Worm (Caenorhabditis elegans) whole organism, mixed stage, embryonic: ENCODE results near the gene skr-9.
A peak's percentile ranks its signal among the peaks of the same experiment; 100 is the strongest.

Experiments
- M03D4.4 ChIP-seq: sonication (generic microtip); optimal IDR thresholded peaks from 2 replicates; lab custom pipeline; 2017; ENCODE audit warnings: mild to moderate bottlenecking, missing genetic modification characterization, missing compliant biosample characterization
- bed-3 ChIP-seq: fragments of 200-800 bp; sonication (Bioruptor generic); optimal IDR thresholded peaks from 3 replicates; lab custom pipeline; 2018; ENCODE audit warnings: mild to moderate bottlenecking, missing genetic modification characterization, moderate library complexity, missing compliant biosample characterization
- ceh-43 ChIP-seq: fragments of 200-800 bp; sonication (Bioruptor generic); optimal IDR thresholded peaks from 2 replicates; lab custom pipeline; 2018; ENCODE audit warnings: mild to moderate bottlenecking, missing genetic modification characterization, moderate library complexity, missing compliant biosample characterization
- ceh-83 ChIP-seq: fragments of 200-800 bp; sonication (Bioruptor generic); optimal IDR thresholded peaks from 2 replicates; lab custom pipeline; 2018; ENCODE audit warnings: mild to moderate bottlenecking, missing genetic modification characterization, missing compliant biosample characterization
- ces-1 ChIP-seq: fragments of 150-350 bp; optimal IDR thresholded peaks from 2 replicates; lab custom pipeline; 2014; ENCODE audit warnings: missing biosample characterization, missing genetic modification reagents, missing genetic modification characterization
- cnd-1 ChIP-seq: fragments of 200-800 bp; sonication (Bioruptor generic); optimal IDR thresholded peaks from 2 replicates; lab custom pipeline; 2018; ENCODE audit warnings: mild to moderate bottlenecking, missing genetic modification characterization, missing compliant biosample characterization
- drap-1 ChIP-seq: fragments of 200-800 bp; sonication (Bioruptor generic); optimal IDR thresholded peaks from 3 replicates; lab custom pipeline; 2018; ENCODE audit warnings: mild to moderate bottlenecking, missing genetic modification characterization, missing compliant biosample characterization
- flh-1 ChIP-seq: fragments of 200-800 bp; sonication (Bioruptor generic); optimal IDR thresholded peaks from 2 replicates; lab custom pipeline; 2018; ENCODE audit warnings: mild to moderate bottlenecking, missing genetic modification characterization, moderate library complexity, missing compliant biosample characterization
- ham-2 ChIP-seq: fragments of 200-800 bp; sonication (Bioruptor generic); optimal IDR thresholded peaks from 2 replicates; lab custom pipeline; 2018; ENCODE audit warnings: mild to moderate bottlenecking, missing genetic modification characterization, missing compliant biosample characterization
- lin-13 ChIP-seq: fragments of 150-350 bp; optimal IDR thresholded peaks from 2 replicates; lab custom pipeline; 2014; ENCODE audit warnings: missing biosample characterization, missing genetic modification characterization
- lin-32 ChIP-seq: fragments of 200-800 bp; sonication (Bioruptor generic); optimal IDR thresholded peaks from 2 replicates; lab custom pipeline; 2018; ENCODE audit warnings: mild to moderate bottlenecking, missing genetic modification characterization, missing compliant biosample characterization
- lsy-2 ChIP-seq: fragments of 150-350 bp; optimal IDR thresholded peaks from 2 replicates; lab custom pipeline; 2014; ENCODE audit warnings: missing biosample characterization, missing genetic modification characterization
- mab-5 ChIP-seq: fragments of 150-350 bp; optimal IDR thresholded peaks from 2 replicates; lab custom pipeline; 2014; ENCODE audit warnings: missing biosample characterization, missing genetic modification characterization
- nhr-12 ChIP-seq: fragments of 150-350 bp; optimal IDR thresholded peaks from 2 replicates; lab custom pipeline; 2014; ENCODE audit warnings: missing biosample characterization, missing genetic modification characterization
- nhr-237 ChIP-seq: fragments of 150-350 bp; optimal IDR thresholded peaks from 2 replicates; lab custom pipeline; 2014; ENCODE audit warnings: missing biosample characterization, missing genetic modification characterization
- nhr-28 ChIP-seq: fragments of 150-350 bp; optimal IDR thresholded peaks from 2 replicates; lab custom pipeline; 2014; ENCODE audit warnings: missing biosample characterization, missing genetic modification characterization
- nhr-76 ChIP-seq: sonication (generic microtip); optimal IDR thresholded peaks from 2 replicates; lab custom pipeline; 2017; ENCODE audit warnings: missing biosample characterization, missing genetic modification characterization
- pha-4 ChIP-seq: fragments of 150-350 bp; optimal IDR thresholded peaks from 2 replicates; lab custom pipeline; 2018; ENCODE audit warnings: missing biosample characterization, missing genetic modification reagents, missing genetic modification characterization
- sem-2 ChIP-seq: fragments of 200-800 bp; sonication (Bioruptor generic); optimal IDR thresholded peaks from 2 replicates; lab custom pipeline; 2018; ENCODE audit warnings: mild to moderate bottlenecking, missing genetic modification characterization, missing compliant biosample characterization
- snpc-4 ChIP-seq: fragments of 150-350 bp; optimal IDR thresholded peaks from 2 replicates; lab custom pipeline; 2014; ENCODE audit warnings: missing biosample characterization, missing genetic modification characterization
- sptf-1 ChIP-seq: sonication (generic microtip); optimal IDR thresholded peaks from 2 replicates; lab custom pipeline; 2017; ENCODE audit warnings: mild to moderate bottlenecking, missing genetic modification characterization, moderate library complexity, missing compliant biosample characterization
- tbx-8 ChIP-seq: fragments of 200-800 bp; sonication (Bioruptor generic); optimal IDR thresholded peaks from 2 replicates; lab custom pipeline; 2018; ENCODE audit warnings: mild to moderate bottlenecking, missing genetic modification characterization, moderate library complexity, missing compliant biosample characterization
- unc-120 ChIP-seq: sonication (generic microtip); optimal IDR thresholded peaks from 2 replicates; lab custom pipeline; 2017; ENCODE audit warnings: missing genetic modification characterization, missing compliant biosample characterization; ENCODE audit not compliant: poor library complexity, severe bottlenecking
- unc-39 ChIP-seq: fragments of 150-350 bp; optimal IDR thresholded peaks from 2 replicates; lab custom pipeline; 2014; ENCODE audit warnings: missing biosample characterization, missing genetic modification characterization
- zip-8 ChIP-seq: fragments of 150-350 bp; optimal IDR thresholded peaks from 2 replicates; lab custom pipeline; 2014; ENCODE audit warnings: missing biosample characterization, missing genetic modification characterization
- ztf-11 ChIP-seq: fragments of 150-350 bp; optimal IDR thresholded peaks from 2 replicates; lab custom pipeline; 2014; ENCODE audit warnings: missing biosample characterization, missing genetic modification characterization

skr-9 gene

ce11 chrIV:17183032-17183608 lies 19.7 kb downstream of the skr-9 start:
- TF ChIP-seq tbx-8 (GFP tag; lab: Kevin White, UChicago), result no peak
- TF ChIP-seq lin-13 (tag; lab: Kevin White, UChicago), result no peak
- TF ChIP-seq ces-1 (GFP tag; lab: Kevin White, UChicago), result no peak
- TF ChIP-seq cnd-1 (tag; lab: Kevin White, UChicago), result no peak

- TF ChIP-seq sptf-1 (tag; lab: Kevin White, UChicago) (no peak), unc-39 (no peak), flh-1 (GFP tag; lab: Kevin White, UChicago) (no peak), unc-120 (no peak), drap-1 (GFP tag; lab: Kevin White, UChicago) (no peak), cnd-1 (tag; lab: Kevin White, UChicago) (no peak), pha-4 (tag; lab: Kevin White, UChicago) (no peak), ceh-43 (GFP tag; lab: Kevin White, UChicago) (no peak), nhr-12 (tag; lab: Kevin White, UChicago) (no peak)
Observed at ce11 chrIV:17183629-17184028, 20.3 kb downstream of the skr-9 start, which contains the start of gene col-138. Gene col-138, minus strand, starts transcription at chrIV:17183729.

- TF ChIP-seq ceh-83 (GFP tag; lab: Kevin White, UChicago), result no peak
Observed at ce11 chrIV:17189193-17189592, 25.8 kb downstream of the skr-9 start.

ce11 chrIV:17191791-17192190 lies 28.4 kb downstream of the skr-9 start, which contains the start of gene flp-17:
Gene flp-17, minus strand, starts transcription at chrIV:17191891.
- TF ChIP-seq nhr-76 (tag; lab: Kevin White, UChicago), result no peak
- TF ChIP-seq lin-32, result no peak
- no peak for TF ChIP-seq bed-3 (GFP tag; lab: Kevin White, UChicago)
- TF ChIP-seq tbx-8 (GFP tag; lab: Kevin White, UChicago), result no peak
- TF ChIP-seq unc-120, result no peak
- TF ChIP-seq sptf-1 (tag; lab: Kevin White, UChicago), result no peak
- no peak for TF ChIP-seq cnd-1 (tag; lab: Kevin White, UChicago)
- TF ChIP-seq lin-13 (tag; lab: Kevin White, UChicago), result no peak
- TF ChIP-seq lsy-2 (tag; lab: Kevin White, UChicago), result no peak
- no peak for TF ChIP-seq ham-2 (GFP tag; lab: Kevin White, UChicago)
- no peak for TF ChIP-seq snpc-4
- TF ChIP-seq ceh-83 (GFP tag; lab: Kevin White, UChicago), result no peak
- no peak for TF ChIP-seq sem-2 (GFP tag; lab: Kevin White, UChicago)
- TF ChIP-seq, all 35 proteins: peak for 0

- TF ChIP-seq ceh-83 (GFP tag; lab: Kevin White, UChicago) (no peak), lin-13 (tag; lab: Kevin White, UChicago) (no peak), unc-120 (no peak), flh-1 (GFP tag; lab: Kevin White, UChicago) (no peak), nhr-237 (tag; lab: Kevin White, UChicago) (no peak), sptf-1 (tag; lab: Kevin White, UChicago) (no peak), snpc-4 (no peak), M03D4.4 (no peak), bed-3 (GFP tag; lab: Kevin White, UChicago) (no peak), drap-1 (GFP tag; lab: Kevin White, UChicago) (no peak), ham-2 (GFP tag; lab: Kevin White, UChicago) (no peak), cnd-1 (tag; lab: Kevin White, UChicago) (no peak), nhr-28 (tag; lab: Kevin White, UChicago) (no peak), tbx-8 (GFP tag; lab: Kevin White, UChicago) (no peak), nhr-76 (tag; lab: Kevin White, UChicago) (no peak), lin-32 (no peak), ces-1 (GFP tag; lab: Kevin White, UChicago) (no peak), ztf-11 (tag; lab: Kevin White, UChicago) (no peak), zip-8 (tag; lab: Kevin White, UChicago) (no peak), lsy-2 (tag; lab: Kevin White, UChicago) (no peak)
Observed at ce11 chrIV:17193491-17193890, 30.1 kb downstream of the skr-9 start.

ce11 chrIV:17199706-17200105 lies 36.3 kb downstream of the skr-9 start:
- no peak for TF ChIP-seq mab-5 (tag; lab: Kevin White, UChicago)
- peak; percentile 67 for TF ChIP-seq zip-8 (tag; lab: Kevin White, UChicago)
- TF ChIP-seq, all 35 proteins: peak for 1
